Worm (Caenorhabditis elegans) whole organism, L1 larva: ENCODE results near the gene F43E2.1.

Experiments
- C04F5.9 ChIP-seq: sonication (generic microtip); optimal IDR thresholded peaks from 2 replicates; lab custom pipeline; 2016; ENCODE audit warnings: missing genetic modification characterization, missing compliant biosample characterization
- F16B12.6 ChIP-seq: fragments of 150-350 bp; optimal IDR thresholded peaks from 2 replicates; lab custom pipeline; 2014; ENCODE audit warnings: missing biosample characterization, missing genetic modification characterization
- Y116A8C.19 ChIP-seq: sonication (generic microtip); optimal IDR thresholded peaks from 2 replicates; lab custom pipeline; 2016; ENCODE audit warnings: missing compliant biosample characterization, missing genetic modification characterization, borderline replicate concordance
- aha-1 ChIP-seq: fragments of 150-350 bp; optimal IDR thresholded peaks from 2 replicates; lab custom pipeline; 2014; ENCODE audit warnings: missing biosample characterization, missing genetic modification characterization
- alr-1 ChIP-seq: fragments of 200-800 bp; sonication (Bioruptor generic); optimal IDR thresholded peaks from 2 replicates; lab custom pipeline; 2018; ENCODE audit warnings: borderline replicate concordance, mild to moderate bottlenecking, missing genetic modification characterization, missing compliant biosample characterization
- aly-2 ChIP-seq: fragments of 150-350 bp; optimal IDR thresholded peaks from 2 replicates; lab custom pipeline; 2014; ENCODE audit warnings: missing biosample characterization, missing genetic modification characterization
- blmp-1 ChIP-seq: fragments of 150-350 bp; optimal IDR thresholded peaks from 2 replicates; lab custom pipeline; 2014; ENCODE audit warnings: missing biosample characterization, missing genetic modification characterization
- ceh-88 ChIP-seq: fragments of 200-800 bp; sonication (Bioruptor generic); IDR thresholded peaks from 2 replicates; pipeline ENCODE4 v1.3.6; 2022; ENCODE audit warnings: missing genetic modification characterization, missing compliant biosample characterization
- efl-3 ChIP-seq: fragments of 200-800 bp; sonication (Bioruptor generic); optimal IDR thresholded peaks from 2 replicates; lab custom pipeline; 2018; ENCODE audit warnings: mild to moderate bottlenecking, missing genetic modification characterization, missing compliant biosample characterization
- egl-13 ChIP-seq: sonication (generic microtip); optimal IDR thresholded peaks from 2 replicates; lab custom pipeline; 2016; ENCODE audit warnings: missing genotype, missing genetic modification reagents, missing genetic modification characterization, missing compliant biosample characterization
- egl-27 ChIP-seq, 2 experiments: fragments of 150-350 bp in 1 of 2; sonication (generic microtip); optimal IDR thresholded peaks; 3 replicates each; lab custom pipeline; 2017 to 2018; ENCODE audit warnings: missing biosample characterization in 2 of 2, missing genetic modification characterization in 2 of 2, missing genetic modification reagents in 2 of 2
- elt-2 ChIP-seq: sonication (generic microtip); optimal IDR thresholded peaks from 2 replicates; lab custom pipeline; 2016; ENCODE audit warnings: missing genetic modification characterization, mild to moderate bottlenecking, inconsistent platforms, missing compliant biosample characterization, missing genetic modification reagents
- elt-3 ChIP-seq, 6 experiments: fragments of 150-350 bp in 1 of 6; sonication (generic microtip); optimal IDR thresholded peaks; 2 replicates each; lab custom pipeline; 2017 to 2018; ENCODE audit warnings: missing biosample characterization in 6 of 6, missing genetic modification characterization in 6 of 6, inconsistent platforms in 1 of 6
- fkh-8 ChIP-seq: sonication (generic microtip); optimal IDR thresholded peaks from 2 replicates; lab custom pipeline; 2016; ENCODE audit warnings: mild to moderate bottlenecking, missing genetic modification characterization, missing compliant biosample characterization
- hpl-2 ChIP-seq: fragments of 150-350 bp; optimal IDR thresholded peaks from 2 replicates; lab custom pipeline; 2014; ENCODE audit warnings: missing biosample characterization, missing genetic modification reagents, missing genetic modification characterization
- isw-1 ChIP-seq: fragments of 200-800 bp; sonication (Bioruptor generic); IDR thresholded peaks from 2 replicates; pipeline ENCODE4 v1.3.6; 2022; ENCODE audit warnings: missing genetic modification characterization, missing compliant biosample characterization
- lin-14 ChIP-seq: fragments of 200-800 bp; sonication (Bioruptor generic); optimal IDR thresholded peaks from 2 replicates; lab custom pipeline; 2018; ENCODE audit warnings: mild to moderate bottlenecking, missing genetic modification characterization, moderate library complexity, missing compliant biosample characterization
- lin-35 ChIP-seq, 2 experiments: fragments of 150-350 bp; optimal IDR thresholded peaks; 2 replicates each; lab custom pipeline; 2014; ENCODE audit warnings: missing biosample characterization in 2 of 2, missing genetic modification characterization in 2 of 2, missing genetic modification reagents in 2 of 2
- lin-39 ChIP-seq: fragments of 150-350 bp; optimal IDR thresholded peaks from 2 replicates; lab custom pipeline; 2014; ENCODE audit warnings: missing biosample characterization, missing genetic modification reagents, missing genetic modification characterization
- lsy-2 ChIP-seq, 2 experiments: fragments of 150-350 bp; optimal IDR thresholded peaks; 2 replicates each; lab custom pipeline; 2014; ENCODE audit warnings: missing biosample characterization in 2 of 2, missing genetic modification characterization in 2 of 2
- mdl-1 ChIP-seq, 2 experiments: fragments of 150-350 bp; optimal IDR thresholded peaks; 2 replicates each; lab custom pipeline; 2014 to 2017; ENCODE audit warnings: missing biosample characterization in 2 of 2, missing genetic modification characterization in 2 of 2, inconsistent platforms in 1 of 2
- nhr-20 ChIP-seq: sonication (generic microtip); optimal IDR thresholded peaks from 2 replicates; lab custom pipeline; 2016; ENCODE audit warnings: mild to moderate bottlenecking, missing genetic modification characterization, missing compliant biosample characterization
- nhr-71 ChIP-seq: sonication (generic microtip); optimal IDR thresholded peaks from 2 replicates; lab custom pipeline; 2016; ENCODE audit warnings: mild to moderate bottlenecking, missing genetic modification characterization, moderate library complexity, missing compliant biosample characterization
- nhr-77 ChIP-seq: fragments of 150-350 bp; optimal IDR thresholded peaks from 2 replicates; lab custom pipeline; 2014; ENCODE audit warnings: missing biosample characterization, missing genetic modification characterization
- nhr-84 ChIP-seq: sonication (generic microtip); optimal IDR thresholded peaks from 2 replicates; lab custom pipeline; 2017; ENCODE audit warnings: missing biosample characterization, missing genetic modification characterization
- nhr-85 ChIP-seq: sonication (generic microtip); peaks from one replicate; lab custom pipeline; 2016; ENCODE audit warnings: missing genetic modification characterization, inconsistent platforms, missing compliant biosample characterization
- pag-3 ChIP-seq: sonication (generic microtip); optimal IDR thresholded peaks from 2 replicates; lab custom pipeline; 2017; ENCODE audit warnings: missing genetic modification characterization, mild to moderate bottlenecking, missing compliant biosample characterization, antibody characterized with exemption, borderline replicate concordance; ENCODE audit not compliant: insufficient read depth
- pqm-1 ChIP-seq: sonication (generic microtip); optimal IDR thresholded peaks from 3 replicates; lab custom pipeline; 2017; ENCODE audit warnings: missing biosample characterization, missing genetic modification characterization
- skn-1 ChIP-seq: fragments of 150-350 bp; optimal IDR thresholded peaks from 2 replicates; lab custom pipeline; 2014; ENCODE audit warnings: missing biosample characterization, missing genetic modification characterization
- snpc-4 ChIP-seq: fragments of 150-350 bp; optimal IDR thresholded peaks from 2 replicates; lab custom pipeline; 2014; ENCODE audit warnings: missing biosample characterization, missing genetic modification characterization
- swsn-7 ChIP-seq: sonication (generic microtip); optimal IDR thresholded peaks from 2 replicates; lab custom pipeline; 2016; ENCODE audit warnings: missing genetic modification characterization, missing compliant biosample characterization
- tbx-2 ChIP-seq: sonication (generic microtip); optimal IDR thresholded peaks from 2 replicates; lab custom pipeline; 2016; ENCODE audit warnings: missing genetic modification characterization, missing compliant biosample characterization
- tlp-1 ChIP-seq: fragments of 150-350 bp; optimal IDR thresholded peaks from 2 replicates; lab custom pipeline; 2014; ENCODE audit warnings: missing biosample characterization, missing genetic modification characterization
- unc-86 ChIP-seq: sonication (generic microtip); optimal IDR thresholded peaks from 2 replicates; lab custom pipeline; 2016; ENCODE audit warnings: missing genetic modification characterization, missing compliant biosample characterization
- unc-98 ChIP-seq: fragments of 200-800 bp; sonication (Bioruptor generic); IDR thresholded peaks from 2 replicates; pipeline ENCODE4 v1.3.6; 2022; ENCODE audit warnings: missing genetic modification characterization, missing compliant biosample characterization
- vab-15 ChIP-seq: sonication (generic microtip); optimal IDR thresholded peaks from 2 replicates; lab custom pipeline; 2017; ENCODE audit warnings: missing genotype, mild to moderate bottlenecking, missing genetic modification characterization, missing compliant biosample characterization
- zip-4 ChIP-seq: fragments of 200-800 bp; sonication (Bioruptor generic); optimal IDR thresholded peaks from 2 replicates; lab custom pipeline; 2018; ENCODE audit warnings: mild to moderate bottlenecking, missing genetic modification characterization, moderate library complexity, missing compliant biosample characterization

F43E2.1 gene

DNA sequence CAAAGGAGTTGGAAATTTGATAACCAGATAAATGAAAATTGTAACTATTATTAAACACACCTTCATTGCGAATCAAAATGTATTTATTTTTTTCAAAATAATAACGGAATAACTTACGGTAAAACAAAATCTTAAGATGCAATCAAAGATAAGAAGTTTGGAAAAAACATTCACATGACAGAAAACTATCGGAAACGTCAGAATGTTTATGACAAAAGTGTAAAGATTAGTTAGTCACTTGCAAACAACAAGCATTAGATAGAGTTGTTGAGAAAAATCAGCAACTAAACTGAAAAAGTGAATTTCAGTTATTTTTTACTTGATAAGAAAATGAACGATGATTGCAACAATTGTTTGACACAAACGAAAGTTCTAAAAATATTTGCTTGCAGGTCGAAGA is 45.1 kb downstream of the F43E2.1 start:
- TF ChIP-seq isw-1 (no peak), egl-13 (tag; lab: Kevin White, UChicago) (no peak), pqm-1 (tag; lab: Kevin White, UChicago) (no peak), Y116A8C.19 (tag; lab: Kevin White, UChicago) (no peak), alr-1 (tag; lab: Kevin White, UChicago) (no peak), nhr-71 (tag; lab: Kevin White, UChicago) (peak; percentile 11), skn-1 (tag; lab: Kevin White, UChicago) (no peak), zip-4 (no peak), lin-39 (tag; lab: Kevin White, UChicago) (no peak), fkh-8 (tag; lab: Kevin White, UChicago) (no peak), ceh-88 (no peak), vab-15 (tag; lab: Kevin White, UChicago) (no peak), aha-1 (tag; lab: Kevin White, UChicago) (no peak), unc-98 (GFP tag; lab: Robert Waterston, UW) (no peak), lin-14 (GFP tag; lab: Kevin White, UChicago) (no peak), efl-3 (GFP tag; lab: Kevin White, UChicago) (no peak), F16B12.6 (tag; lab: Kevin White, UChicago) (no peak), aly-2 (tag; lab: Kevin White, UChicago) (no peak), nhr-85 (tag; lab: Kevin White, UChicago) (peak; percentile 39), tbx-2 (no peak), elt-2 (tag; lab: Kevin White, UChicago) (peak; percentile 13), snpc-4 (no peak), nhr-20 (tag; lab: Kevin White, UChicago) (peak; percentile 21), C04F5.9 (tag; lab: Kevin White, UChicago) (no peak), mdl-1 (tag; optimal IDR thresholded peaks at IDR 0.05; lab: Kevin White, UChicago) (no peak), nhr-77 (no peak), elt-3 (tag; optimal IDR thresholded peaks at IDR 0.05; lab: Kevin White, UChicago) (peak in 1 of 6 experiments; percentile 0), hpl-2 (GFP tag; lab: Kevin White, UChicago) (no peak), pag-3 (tag; lab: Kevin White, UChicago) (no peak), unc-86 (tag; lab: Kevin White, UChicago) (no peak), blmp-1 (tag; lab: Kevin White, UChicago) (peak; percentile 16), nhr-84 (tag; lab: Kevin White, UChicago) (no peak), swsn-7 (no peak), egl-27 (tag; optimal IDR thresholded peaks at IDR 0.05; lab: Kevin White, UChicago) (no peak), tlp-1 (no peak)

DNA sequence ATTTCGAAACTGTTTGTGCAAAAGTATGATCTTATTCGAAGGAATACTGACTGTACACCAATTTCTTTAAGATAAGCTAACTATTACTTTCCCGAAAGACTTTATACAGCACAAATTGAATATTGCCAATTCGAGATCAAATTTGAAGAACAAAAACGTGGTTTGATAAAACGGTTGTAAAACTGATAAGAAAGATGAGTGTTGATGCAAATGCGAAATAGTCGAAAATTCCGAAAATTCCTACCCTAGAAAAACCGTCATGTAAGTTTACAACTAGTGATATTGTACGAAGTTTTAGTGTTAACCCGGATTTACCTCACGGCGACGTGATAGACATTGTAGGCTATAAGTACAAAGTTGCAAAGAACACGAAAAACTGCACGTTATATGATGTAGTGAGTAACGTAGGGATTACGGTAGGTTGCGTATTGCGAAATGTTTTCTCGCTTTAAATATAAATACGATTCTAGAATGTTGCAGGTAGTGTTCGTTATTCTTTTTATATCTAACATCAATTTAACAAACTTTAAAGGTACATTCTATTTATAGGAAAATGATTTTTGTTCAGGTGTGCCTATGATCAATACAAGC is 45.8 kb downstream of the F43E2.1 start:
- TF ChIP-seq elt-2 (tag; lab: Kevin White, UChicago) (peak; percentile 56), lsy-2 (tag; optimal IDR thresholded peaks at IDR 0.05; lab: Kevin White, UChicago) (peak in 1 of 2 experiments; percentile 51), lin-39 (tag; lab: Kevin White, UChicago) (no peak), nhr-20 (tag; lab: Kevin White, UChicago) (peak; percentile 32), lin-35 (GFP tag; optimal IDR thresholded peaks at IDR 0.05; lab: Kevin White, UChicago) (peak in 1 of 2 experiments; percentile 39), elt-3 (tag; optimal IDR thresholded peaks at IDR 0.05; lab: Kevin White, UChicago) (peak in 1 of 6 experiments; percentile 59)
